Worm (Caenorhabditis elegans) whole organism, early embryonic: ENCODE results near the gene his-37.

Experiments used
- ama-1 ChIP-seq: fragments of 150-350 bp; optimal IDR thresholded peaks from 2 replicates; lab custom pipeline; 2014
- ceh-36 ChIP-seq: sonication (generic microtip); optimal IDR thresholded peaks from 2 replicates; lab custom pipeline; 2016; ENCODE audit warnings: missing genetic modification characterization, inconsistent platforms, missing compliant biosample characterization
- flt-1 ChIP-seq: fragments of 200-800 bp; sonication (Bioruptor generic); IDR thresholded peaks from 2 replicates; pipeline ENCODE4 v1.3.6; 2022; ENCODE audit warnings: missing genetic modification characterization, missing compliant biosample characterization
- hmg-4 ChIP-seq: fragments of 200-800 bp; sonication (Bioruptor generic); optimal IDR thresholded peaks from 2 replicates; lab custom pipeline; 2018; ENCODE audit warnings: mild to moderate bottlenecking, missing genetic modification characterization, missing compliant biosample characterization
- hnd-1 ChIP-seq: sonication (generic microtip); optimal IDR thresholded peaks from 2 replicates; lab custom pipeline; 2016; ENCODE audit warnings: missing genetic modification characterization, missing compliant biosample characterization
- pes-1 ChIP-seq: fragments of 200-800 bp; sonication (Bioruptor generic); IDR thresholded peaks from 2 replicates; pipeline ENCODE4 v1.3.6; 2022; ENCODE audit warnings: missing genetic modification reagents, missing genetic modification characterization, missing compliant biosample characterization

- TF ChIP-seq ama-1 (no peak), ceh-36 (tag; lab: Kevin White, UChicago) (no peak), hnd-1 (tag; lab: Kevin White, UChicago) (no peak), hmg-4 (GFP tag; lab: Kevin White, UChicago) (no peak), flt-1 (GFP tag; lab: Robert Waterston, UW) (no peak), pes-1 (GFP tag; lab: Robert Waterston, UW) (no peak)
Measured at ce11 chrV:9499295-9499694, 47.6 kb upstream of the his-37 start.
